Fruit fly (Drosophila melanogaster): ENCODE results near the gene CG14629.

- TF ChIP-seq Sin3A (optimal IDR thresholded peaks at IDR 0.05) (no peak), psq (optimal IDR thresholded peaks at IDR 0.05) (no peak), Myc (optimal IDR thresholded peaks at IDR 0.05) (no peak), h (optimal IDR thresholded peaks at IDR 0.05) (no peak)
Measured at dm6 chrX:1009468-1010259, 41.7 kb upstream of the CG14629 start.
